Fruit fly (Drosophila melanogaster) whole organism, pupa: Measurements from ENCODE around the gene Rab39.

Experiments used
- CG10348 ChIP-seq: fragments of 200-800 bp; sonication (Bioruptor generic); IDR thresholded peaks from 2 replicates; pipeline ENCODE4 v1.3.6; 2022; ENCODE audit warnings: missing biosample characterization, missing genetic modification characterization
- CG12605 ChIP-seq: fragments of 200-800 bp; sonication (Bioruptor generic); IDR thresholded peaks from 2 replicates; pipeline ENCODE4 v1.3.6; 2022; ENCODE audit warnings: missing biosample characterization, missing genetic modification characterization
- CG13204 ChIP-seq: fragments of 200-800 bp; sonication (Bioruptor generic); optimal IDR thresholded peaks from 2 replicates; lab custom pipeline; 2018; ENCODE audit warnings: missing biosample characterization, mild to moderate bottlenecking, missing genetic modification characterization, moderate library complexity
- CG14655 ChIP-seq: fragments of 200-800 bp; sonication (Bioruptor generic); optimal IDR thresholded peaks from 3 replicates; lab custom pipeline; 2017; ENCODE audit warnings: mild to moderate bottlenecking, missing biosample characterization, missing genetic modification reagents, missing genetic modification characterization
- CG15710 ChIP-seq: fragments of 200-800 bp; sonication (Bioruptor generic); optimal IDR thresholded peaks from 2 replicates; lab custom pipeline; 2018; ENCODE audit warnings: missing biosample characterization, mild to moderate bottlenecking, missing genetic modification characterization, moderate library complexity
- CG17806 ChIP-seq: fragments of 200-800 bp; sonication (Bioruptor generic); optimal IDR thresholded peaks from 2 replicates; lab custom pipeline; 2018; ENCODE audit warnings: missing biosample characterization, mild to moderate bottlenecking, missing genetic modification characterization, moderate library complexity
- CG32121 ChIP-seq: fragments of 200-800 bp; sonication (Bioruptor generic); IDR thresholded peaks from 2 replicates; pipeline ENCODE4 v1.3.6; 2022; ENCODE audit warnings: missing biosample characterization, missing genetic modification characterization
- CG34367 ChIP-seq: fragments of 200-800 bp; sonication (Bioruptor generic); optimal IDR thresholded peaks from 2 replicates; lab custom pipeline; 2018; ENCODE audit warnings: missing biosample characterization, mild to moderate bottlenecking, missing genetic modification characterization
- CG4496 ChIP-seq: fragments of 200-800 bp; sonication (Bioruptor generic); IDR thresholded peaks from 3 replicates; pipeline ENCODE4 v1.3.6; 2022; ENCODE audit warnings: missing biosample characterization, missing genetic modification characterization
- CG8159 ChIP-seq: fragments of 200-800 bp; sonication (Bioruptor generic); optimal IDR thresholded peaks from 3 replicates; lab custom pipeline; 2018; ENCODE audit warnings: missing biosample characterization, mild to moderate bottlenecking, missing genetic modification characterization, moderate library complexity
- CG8301 ChIP-seq: fragments of 200-800 bp; sonication (Bioruptor generic); optimal IDR thresholded peaks from 2 replicates; lab custom pipeline; 2018; ENCODE audit warnings: missing biosample characterization, mild to moderate bottlenecking, missing genetic modification characterization
- CG9948 ChIP-seq: fragments of 200-800 bp; sonication (Bioruptor generic); optimal IDR thresholded peaks from 2 replicates; lab custom pipeline; 2018; ENCODE audit warnings: missing biosample characterization, mild to moderate bottlenecking, missing genetic modification characterization, moderate library complexity
- D1 ChIP-seq: fragments of 200-800 bp; sonication (Bioruptor generic); optimal IDR thresholded peaks from 2 replicates; lab custom pipeline; 2018; ENCODE audit warnings: missing biosample characterization, mild to moderate bottlenecking, missing genetic modification characterization, moderate library complexity
- EcR ChIP-seq: fragments of 200-800 bp; sonication (Bioruptor generic); optimal IDR thresholded peaks from 3 replicates; lab custom pipeline; 2019; ENCODE audit warnings: missing biosample characterization, missing genetic modification characterization, mild to moderate bottlenecking, moderate library complexity, missing genetic modification reagents
- Ets98B ChIP-seq: fragments of 200-800 bp; sonication (Bioruptor generic); IDR thresholded peaks from 2 replicates; pipeline ENCODE4 v1.3.6; 2022; ENCODE audit warnings: missing biosample characterization, missing genetic modification characterization
- Pif1A ChIP-seq: fragments of 200-800 bp; sonication (Bioruptor generic); optimal IDR thresholded peaks from 3 replicates; lab custom pipeline; 2016; ENCODE audit warnings: missing biosample characterization, missing genetic modification characterization
- Pif1B ChIP-seq: fragments of 200-800 bp; sonication (Bioruptor generic); optimal IDR thresholded peaks from 3 replicates; lab custom pipeline; 2016; ENCODE audit warnings: missing biosample characterization, missing genetic modification characterization
- Snoo ChIP-seq: fragments of 200-800 bp; sonication (Bioruptor generic); optimal IDR thresholded peaks from 3 replicates; lab custom pipeline; 2017; ENCODE audit warnings: missing biosample characterization, mild to moderate bottlenecking, missing genetic modification characterization, inconsistent platforms
- fd96Ca ChIP-seq: fragments of 200-800 bp; sonication (Bioruptor generic); IDR thresholded peaks from 3 replicates; pipeline ENCODE4 v1.3.6; 2022; ENCODE audit warnings: missing biosample characterization, missing genetic modification characterization
- gl ChIP-seq: fragments of 200-800 bp; sonication (Bioruptor generic); optimal IDR thresholded peaks from 2 replicates; lab custom pipeline; 2018; ENCODE audit warnings: missing biosample characterization, mild to moderate bottlenecking, missing genetic modification characterization
- rn ChIP-seq: fragments of 200-800 bp; sonication (Bioruptor generic); IDR thresholded peaks from 2 replicates; pipeline ENCODE4 v1.3.6; 2022; ENCODE audit warnings: missing biosample characterization, missing genetic modification characterization

Rab39 gene

DNA sequence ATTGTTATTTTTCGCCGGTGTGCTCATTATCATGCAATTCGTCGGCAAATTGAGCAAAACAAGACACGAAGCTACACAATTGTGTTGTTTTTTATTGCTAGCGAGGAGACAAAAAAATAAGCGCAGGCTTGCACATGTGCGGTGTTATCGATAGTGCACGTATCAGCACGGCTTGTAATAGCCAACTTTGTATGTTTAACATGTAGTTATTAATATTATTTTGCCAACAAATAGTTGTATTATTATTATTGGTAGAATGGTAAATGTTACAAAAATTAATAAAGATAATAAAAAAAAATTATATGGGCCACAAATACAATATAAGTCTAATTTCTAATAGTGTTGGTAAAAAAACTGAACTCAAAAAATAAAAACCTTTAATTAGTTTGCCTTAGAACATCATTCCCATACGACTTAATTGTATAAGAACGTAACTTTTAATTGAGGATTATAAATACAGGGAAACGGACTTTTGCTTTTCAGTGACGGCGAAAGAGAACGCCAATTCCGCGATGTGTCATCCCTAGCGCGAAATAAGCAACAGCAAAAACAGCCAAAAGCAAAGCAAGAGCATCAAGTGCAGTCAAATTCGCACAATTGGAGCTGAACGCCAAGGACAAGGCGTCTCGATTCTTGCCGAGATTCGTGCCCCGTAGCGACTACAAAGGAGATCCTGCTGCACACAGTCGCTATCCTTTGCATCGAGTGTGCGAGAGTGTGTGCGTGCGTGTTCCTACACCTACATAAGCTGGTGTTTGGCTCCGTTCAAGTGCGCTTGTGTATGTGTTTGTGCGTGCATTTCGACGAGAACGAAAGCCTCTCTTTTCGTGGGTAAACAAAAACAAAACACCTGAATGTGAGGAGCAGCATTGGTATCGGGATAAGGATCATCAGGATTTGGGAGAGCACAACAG is 6.2 kb upstream of the Rab39 start, which contains the start of the genes NELF-B and CG12155:
Gene NELF-B (minus strand): TSS at position 111 of the 914 bp plus-strand sequence.
Gene CG12155 (plus strand): TSS at position 505 of the 914 bp plus-strand sequence.
- TF ChIP-seq CG10348 (GFP tag; lab: Robert Waterston, UW) (no peak), Pif1A (no peak), D1 (no peak), Pif1B (GFP tag; lab: Kevin White, UChicago) (no peak), CG4496 (GFP tag; lab: Robert Waterston, UW) (0 out of 3 replicates have a peak, but pooled peaks have one; percentile 11), EcR (GFP tag; lab: Kevin White, UChicago) (no peak), CG17806 (tag; lab: Kevin White, UChicago) (no peak), CG8301 (no peak), Ets98B (GFP tag; lab: Robert Waterston, UW) (no peak), rn (GFP tag; lab: Robert Waterston, UW) (no peak), CG15710 (tag; lab: Kevin White, UChicago) (peak; percentile 53), CG14655 (GFP tag; lab: Kevin White, UChicago) (no peak), CG9948 (tag; lab: Kevin White, UChicago) (peak; percentile 6), CG12605 (GFP tag; lab: Robert Waterston, UW) (no peak), CG32121 (GFP tag; lab: Robert Waterston, UW) (no peak), CG34367 (tag; lab: Kevin White, UChicago) (peak; percentile 5), CG8159 (no peak), gl (tag; lab: Kevin White, UChicago) (no peak), fd96Ca (no peak), CG13204 (GFP tag; lab: Kevin White, UChicago) (no peak), Snoo (tag; lab: Kevin White, UChicago) (peak; percentile 36)

dm6 chrX:7735262-7735661 is 539 bp downstream of the Rab39 start:
- no peak for TF ChIP-seq rn (GFP tag; lab: Robert Waterston, UW)
- TF ChIP-seq CG17806 (tag; lab: Kevin White, UChicago), result no peak
- no peak for TF ChIP-seq CG15710 (tag; lab: Kevin White, UChicago)
- peak; percentile 58 for TF ChIP-seq gl (tag; lab: Kevin White, UChicago)
- TF ChIP-seq CG10348 (GFP tag; lab: Robert Waterston, UW), result no peak
- no peak for TF ChIP-seq CG14655 (GFP tag; lab: Kevin White, UChicago)
- peak; percentile 33 for TF ChIP-seq CG34367 (tag; lab: Kevin White, UChicago)
- TF ChIP-seq fd96Ca, result no peak
- no peak for TF ChIP-seq D1
- no peak for TF ChIP-seq Pif1A
- TF ChIP-seq Ets98B (GFP tag; lab: Robert Waterston, UW), result no peak
- peak; percentile 4 for TF ChIP-seq EcR (GFP tag; lab: Kevin White, UChicago)
- no peak for TF ChIP-seq Pif1B (GFP tag; lab: Kevin White, UChicago)
- no peak for TF ChIP-seq CG32121 (GFP tag; lab: Robert Waterston, UW)
- no peak for TF ChIP-seq CG13204 (GFP tag; lab: Kevin White, UChicago)
- TF ChIP-seq CG9948 (tag; lab: Kevin White, UChicago), result no peak
- no peak for TF ChIP-seq CG8159
- peak; percentile 9; the same call in 1 of the 2 replicates for TF ChIP-seq CG12605 (GFP tag; lab: Robert Waterston, UW)
- TF ChIP-seq CG4496 (GFP tag; lab: Robert Waterston, UW), result 0 out of 3 replicates have a peak, but pooled peaks have one; percentile 19
- TF ChIP-seq Snoo (tag; lab: Kevin White, UChicago), result no peak
- TF ChIP-seq CG8301, result no peak

- no peak for TF ChIP-seq CG34367 (tag; lab: Kevin White, UChicago)
- no peak for TF ChIP-seq CG15710 (tag; lab: Kevin White, UChicago)
- TF ChIP-seq Pif1B (GFP tag; lab: Kevin White, UChicago), result no peak
- TF ChIP-seq CG9948 (tag; lab: Kevin White, UChicago), result no peak
These were observed 1.9 kb downstream of the Rab39 start, which contains the start of gene Tom40 for dm6 chrX:7736593-7736992. Gene Tom40, plus strand, starts transcription at chrX:7736893.

- no peak for TF ChIP-seq Pif1A
- no peak for TF ChIP-seq CG12605 (GFP tag; lab: Robert Waterston, UW)
- no peak for TF ChIP-seq CG14655 (GFP tag; lab: Kevin White, UChicago)
- TF ChIP-seq, all 21 proteins: peak for 0
These were observed 2.5 kb downstream of the Rab39 start for dm6 chrX:7737156-7737771.

DNA sequence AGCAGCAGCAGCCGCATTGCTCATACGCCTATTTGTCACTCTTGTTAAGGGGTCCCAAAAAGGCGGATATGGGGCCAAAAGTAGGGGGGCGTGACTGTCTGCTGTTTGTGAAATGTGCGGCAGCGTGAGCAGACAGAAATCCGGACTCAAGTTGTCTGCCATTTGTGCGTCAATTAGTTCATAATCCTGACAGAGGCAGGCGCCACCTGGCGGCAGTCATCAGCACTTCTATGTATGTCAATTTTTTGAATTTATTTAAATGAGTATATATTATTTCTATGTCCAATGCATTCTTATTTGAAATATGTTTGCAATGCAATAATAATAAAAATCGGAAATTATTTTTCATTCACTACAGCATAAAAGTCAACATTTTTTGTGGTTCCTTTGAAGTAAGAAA is 9.3 kb downstream of the Rab39 start:
- TF ChIP-seq Pif1A, result no peak
- no peak for TF ChIP-seq CG12605 (GFP tag; lab: Robert Waterston, UW)
- no peak for TF ChIP-seq CG13204 (GFP tag; lab: Kevin White, UChicago)
- TF ChIP-seq CG32121 (GFP tag; lab: Robert Waterston, UW), result no peak
- no peak for TF ChIP-seq CG4496 (GFP tag; lab: Robert Waterston, UW)
- TF ChIP-seq rn (GFP tag; lab: Robert Waterston, UW), result no peak
- no peak for TF ChIP-seq Snoo (tag; lab: Kevin White, UChicago)
- no peak for TF ChIP-seq CG15710 (tag; lab: Kevin White, UChicago)
- no peak for TF ChIP-seq gl (tag; lab: Kevin White, UChicago)
- no peak for TF ChIP-seq CG10348 (GFP tag; lab: Robert Waterston, UW)
- TF ChIP-seq CG34367 (tag; lab: Kevin White, UChicago), result no peak
